Fruit fly (Drosophila melanogaster) whole organism, embryonic: ENCODE data around the gene Rai1.

Experiments
- B-H1 ChIP-seq: fragments of 200-800 bp; sonication (Bioruptor generic); IDR thresholded peaks from 3 replicates; pipeline ENCODE4 v1.3.6; 2022; ENCODE audit warnings: missing biosample characterization, missing genetic modification characterization
- BEAF-32 ChIP-seq: fragments of 200-800 bp; sonication (Bioruptor generic); optimal IDR thresholded peaks from 3 replicates; lab custom pipeline; 2017; ENCODE audit warnings: missing biosample characterization, missing genetic modification characterization, mild to moderate bottlenecking, moderate library complexity, missing genetic modification reagents
- C15 ChIP-seq: fragments of 200-800 bp; sonication (Bioruptor generic); IDR thresholded peaks from 3 replicates; pipeline ENCODE4 v1.3.6; 2022; ENCODE audit warnings: missing biosample characterization, missing genetic modification characterization
- CG13287 ChIP-seq: fragments of 200-800 bp; sonication (Bioruptor generic); IDR thresholded peaks from 2 replicates; pipeline ENCODE4 v1.3.6; 2022; ENCODE audit warnings: missing biosample characterization, missing genetic modification characterization; ENCODE audit not compliant: partially characterized antibody
- CG13424 ChIP-seq: fragments of 200-800 bp; sonication (Bioruptor generic); optimal IDR thresholded peaks from 2 replicates; lab custom pipeline; 2019; ENCODE audit warnings: missing biosample characterization, mild to moderate bottlenecking, missing genetic modification characterization, moderate library complexity
- CG15269 ChIP-seq: fragments of 200-800 bp; sonication (Bioruptor generic); optimal IDR thresholded peaks from 2 replicates; lab custom pipeline; 2018; ENCODE audit warnings: missing biosample characterization, mild to moderate bottlenecking, missing genetic modification characterization, moderate library complexity
- CG16815 ChIP-seq: fragments of 200-800 bp; sonication (Bioruptor generic); optimal IDR thresholded peaks from 3 replicates; lab custom pipeline; 2017; ENCODE audit warnings: missing biosample characterization, mild to moderate bottlenecking, missing genetic modification characterization
- CG17186 ChIP-seq: fragments of 200-800 bp; sonication (Bioruptor generic); optimal IDR thresholded peaks from 3 replicates; lab custom pipeline; 2017; ENCODE audit warnings: missing biosample characterization, missing genetic modification reagents, missing genetic modification characterization
- CG17361 ChIP-seq: fragments of 200-800 bp; sonication (Bioruptor generic); IDR thresholded peaks from 3 replicates; pipeline ENCODE4 v1.3.6; 2022; ENCODE audit warnings: missing biosample characterization, missing genetic modification characterization
- CG17802 ChIP-seq: fragments of 200-800 bp; sonication (Bioruptor generic); optimal IDR thresholded peaks from 2 replicates; lab custom pipeline; 2018; ENCODE audit warnings: missing biosample characterization, mild to moderate bottlenecking, missing genetic modification characterization, moderate library complexity
- CG17829 ChIP-seq: fragments of 200-800 bp; optimal IDR thresholded peaks from 2 replicates; lab custom pipeline; 2019; ENCODE audit warnings: missing biosample characterization, mild to moderate bottlenecking, missing genetic modification characterization, moderate library complexity
- CG18262 ChIP-seq: fragments of 200-800 bp; optimal IDR thresholded peaks from 3 replicates; lab custom pipeline; 2019; ENCODE audit warnings: missing biosample characterization, mild to moderate bottlenecking, missing genetic modification characterization, moderate library complexity
- CG1832 ChIP-seq: fragments of 200-800 bp; sonication (Bioruptor generic); optimal IDR thresholded peaks from 2 replicates; lab custom pipeline; 2017; ENCODE audit warnings: missing biosample characterization, mild to moderate bottlenecking, missing genetic modification characterization, inconsistent platforms
- CG2875 ChIP-seq: fragments of 200-800 bp; sonication (Bioruptor generic); optimal IDR thresholded peaks from 2 replicates; lab custom pipeline; 2017; ENCODE audit warnings: missing biosample characterization, mild to moderate bottlenecking, missing genetic modification characterization, missing genetic modification reagents
- CG4328 ChIP-seq: fragments of 200-800 bp; sonication (Bioruptor generic); optimal IDR thresholded peaks from 3 replicates; lab custom pipeline; 2017; ENCODE audit warnings: missing biosample characterization, missing genetic modification reagents, missing genetic modification characterization
- CG6813 ChIP-seq: fragments of 200-800 bp; sonication (Bioruptor generic); optimal IDR thresholded peaks from 2 replicates; lab custom pipeline; 2017; ENCODE audit warnings: missing biosample characterization, missing genetic modification characterization, mild to moderate bottlenecking, moderate library complexity, missing genetic modification reagents
- CG9932 ChIP-seq: fragments of 200-800 bp; sonication (Bioruptor generic); IDR thresholded peaks from 2 replicates; pipeline ENCODE4 v1.3.6; 2022; ENCODE audit warnings: missing biosample characterization, missing genetic modification characterization
- Chrac-16 ChIP-seq: fragments of 200-800 bp; sonication (Bioruptor generic); optimal IDR thresholded peaks from 3 replicates; lab custom pipeline; 2016; ENCODE audit warnings: missing biosample characterization, missing genetic modification characterization
- Deaf1 ChIP-seq: fragments of 200-800 bp; optimal IDR thresholded peaks from 3 replicates; lab custom pipeline; 2019; ENCODE audit warnings: missing biosample characterization, mild to moderate bottlenecking, missing genetic modification characterization, moderate library complexity
- Nf-YA ChIP-seq: fragments of 200-800 bp; sonication (Bioruptor generic); IDR thresholded peaks from 2 replicates; pipeline ENCODE4 v1.3.6; 2022; ENCODE audit warnings: missing biosample characterization, missing genetic modification characterization
- TFAM ChIP-seq: fragments of 200-800 bp; sonication (Bioruptor generic); optimal IDR thresholded peaks from 2 replicates; lab custom pipeline; 2017; ENCODE audit warnings: missing biosample characterization, missing genetic modification characterization, inconsistent platforms
- Trl ChIP-seq, 3 experiments: fragments of >200 bp in 2 of 3; fragments of 200-800 bp in 1 of 3; sonication (Bioruptor generic) in 1 of 3; optimal IDR thresholded peaks; 2 replicates in 1 of 3; 3 replicates in 2 of 3; lab custom pipeline; 2016 to 2017; ENCODE audit warnings: missing biosample characterization in 1 of 3, missing genetic modification characterization in 1 of 3
- Usf ChIP-seq: fragments of 200-800 bp; sonication (Bioruptor generic); optimal IDR thresholded peaks from 2 replicates; lab custom pipeline; 2017; ENCODE audit warnings: missing genotype, missing biosample characterization, missing genetic modification characterization
- ac ChIP-seq: fragments of 200-800 bp; sonication (Bioruptor generic); optimal IDR thresholded peaks from 3 replicates; lab custom pipeline; 2017; ENCODE audit warnings: missing biosample characterization, mild to moderate bottlenecking, missing genetic modification characterization
- ara ChIP-seq: fragments of 200-800 bp; sonication (Bioruptor generic); IDR thresholded peaks from 2 replicates; pipeline ENCODE4 v1.3.6; 2022; ENCODE audit warnings: missing biosample characterization, missing genetic modification characterization
- ato ChIP-seq: fragments of 200-800 bp; sonication (Bioruptor generic); IDR thresholded peaks from 2 replicates; pipeline ENCODE4 v1.3.6; 2022; ENCODE audit warnings: missing biosample characterization, missing genetic modification characterization; ENCODE audit not compliant: partially characterized antibody
- bigmax ChIP-seq: fragments of 200-800 bp; sonication (Bioruptor generic); optimal IDR thresholded peaks from 2 replicates; lab custom pipeline; 2018; ENCODE audit warnings: missing biosample characterization, mild to moderate bottlenecking, missing genetic modification characterization
- bowl ChIP-seq: fragments of 200-800 bp; sonication (Bioruptor generic); IDR thresholded peaks from 2 replicates; pipeline ENCODE4 v1.3.6; 2022; ENCODE audit warnings: missing biosample characterization, missing genetic modification characterization
- dmrt11E ChIP-seq: fragments of 200-800 bp; sonication (Bioruptor generic); optimal IDR thresholded peaks from 3 replicates; lab custom pipeline; 2018; ENCODE audit warnings: missing biosample characterization, mild to moderate bottlenecking, missing genetic modification characterization, moderate library complexity
- en ChIP-seq: fragments of 200-800 bp; sonication (Bioruptor generic); optimal IDR thresholded peaks from 2 replicates; lab custom pipeline; 2016; ENCODE audit warnings: missing biosample characterization, missing genetic modification characterization
- ewg ChIP-seq: fragments of 200-800 bp; sonication (Bioruptor generic); optimal IDR thresholded peaks from 3 replicates; lab custom pipeline; 2017; ENCODE audit warnings: mild to moderate bottlenecking, missing biosample characterization, missing genetic modification reagents, missing genetic modification characterization
- gcm2 ChIP-seq: fragments of 200-800 bp; sonication (Bioruptor generic); optimal IDR thresholded peaks from 2 replicates; lab custom pipeline; 2016; ENCODE audit warnings: missing biosample characterization, missing genetic modification characterization
- jing ChIP-seq: fragments of 200-800 bp; sonication (Bioruptor generic); optimal IDR thresholded peaks from 2 replicates; lab custom pipeline; 2018; ENCODE audit warnings: missing biosample characterization, mild to moderate bottlenecking, missing genetic modification characterization
- knrl ChIP-seq: fragments of 200-800 bp; sonication (Bioruptor generic); IDR thresholded peaks from 3 replicates; pipeline ENCODE4 v1.3.6; 2022; ENCODE audit warnings: missing biosample characterization, missing genetic modification characterization; ENCODE audit not compliant: partially characterized antibody
- nom ChIP-seq: fragments of 200-800 bp; sonication (Bioruptor generic); optimal IDR thresholded peaks from 2 replicates; lab custom pipeline; 2017; ENCODE audit warnings: missing biosample characterization, missing genetic modification characterization, mild to moderate bottlenecking, moderate library complexity, missing genetic modification reagents
- onecut ChIP-seq: fragments of 200-800 bp; sonication (Bioruptor generic); IDR thresholded peaks from 2 replicates; pipeline ENCODE4 v1.3.6; 2022; ENCODE audit warnings: missing biosample characterization, missing genetic modification characterization
- pum ChIP-seq: fragments of 200-800 bp; sonication (Bioruptor generic); optimal IDR thresholded peaks from 2 replicates; lab custom pipeline; 2016; ENCODE audit warnings: missing biosample characterization, missing genetic modification characterization
- pzg ChIP-seq: fragments of 200-800 bp; sonication (Bioruptor generic); optimal IDR thresholded peaks from 3 replicates; lab custom pipeline; 2018; ENCODE audit warnings: missing biosample characterization, mild to moderate bottlenecking, missing genetic modification characterization, moderate library complexity
- ro ChIP-seq: fragments of 200-800 bp; sonication (Bioruptor generic); IDR thresholded peaks from 2 replicates; pipeline ENCODE4 v1.3.6; 2022; ENCODE audit warnings: missing biosample characterization, missing genetic modification characterization
- schlank ChIP-seq: fragments of 200-800 bp; sonication (Bioruptor generic); optimal IDR thresholded peaks from 2 replicates; lab custom pipeline; 2018; ENCODE audit warnings: missing biosample characterization, mild to moderate bottlenecking, missing genetic modification characterization
- vfl ChIP-seq: fragments of 200-800 bp; sonication (Bioruptor generic); optimal IDR thresholded peaks from 2 replicates; lab custom pipeline; 2016; ENCODE audit warnings: missing biosample characterization, missing genetic modification characterization

Gene Rai1

DNA sequence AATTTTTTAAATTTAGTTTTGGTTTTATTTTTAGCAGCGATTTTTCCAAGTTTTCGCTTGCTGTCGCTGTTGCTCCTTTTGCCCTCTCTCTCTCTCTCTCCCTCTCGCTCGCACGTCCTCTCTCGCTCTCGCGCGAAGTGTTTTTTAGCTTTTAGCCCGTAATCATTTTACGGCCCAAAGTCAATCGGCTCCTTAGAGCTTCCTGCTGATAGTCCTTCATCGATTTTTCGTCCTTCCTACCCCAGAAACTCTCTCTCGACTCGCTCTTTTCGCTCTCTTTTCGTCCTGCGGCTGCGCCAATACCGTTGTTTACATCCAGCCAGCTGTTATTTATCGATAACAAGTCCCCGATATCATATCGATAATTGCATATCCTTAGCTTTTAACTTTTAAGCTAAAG is 41.2 kb upstream of the Rai1 start, which contains the start of gene RSG7 (continued):
- no peak for TF ChIP-seq ac (GFP tag; lab: Kevin White, UChicago)
- TF ChIP-seq Trl (optimal IDR thresholded peaks at IDR 0.05; lab: Kevin White, UChicago), result peak; percentile 32 to 57
- no peak for TF ChIP-seq Trl (GFP tag; optimal IDR thresholded peaks at IDR 0.05; lab: Kevin White, UChicago)
- peak; percentile 34 for TF ChIP-seq CG1832 (GFP tag; lab: Kevin White, UChicago)
- TF ChIP-seq Usf (GFP tag; lab: Kevin White, UChicago), result no peak
- TF ChIP-seq Deaf1 (tag; lab: Kevin White, UChicago), result peak; percentile 5
- no peak for TF ChIP-seq vfl (GFP tag; lab: Kevin White, UChicago)
- no peak for TF ChIP-seq CG13424
- TF ChIP-seq ro (GFP tag; lab: Robert Waterston, UW), result no peak
- TF ChIP-seq bowl (GFP tag; lab: Robert Waterston, UW), result no peak
- no peak for TF ChIP-seq en
- TF ChIP-seq CG15269, result no peak
- no peak for TF ChIP-seq CG18262 (tag; lab: Kevin White, UChicago)
- no peak for TF ChIP-seq B-H1 (GFP tag; lab: Robert Waterston, UW)
- TF ChIP-seq dmrt11E (tag; lab: Kevin White, UChicago), result no peak
- TF ChIP-seq Nf-YA, result no peak
- no peak for TF ChIP-seq ara
- TF ChIP-seq CG6813, result no peak
- TF ChIP-seq CG9932 (GFP tag; lab: Robert Waterston, UW), result no peak
- TF ChIP-seq pzg (GFP tag; lab: Kevin White, UChicago), result peak; percentile 3
- TF ChIP-seq CG16815 (GFP tag; lab: Kevin White, UChicago), result no peak
- no peak for TF ChIP-seq gcm2 (GFP tag; lab: Kevin White, UChicago)
- TF ChIP-seq BEAF-32 (GFP tag; lab: Kevin White, UChicago), result peak; percentile 1
- TF ChIP-seq CG4328 (GFP tag; lab: Kevin White, UChicago), result no peak
- no peak for TF ChIP-seq CG2875 (GFP tag; lab: Kevin White, UChicago)
- no peak for TF ChIP-seq CG17186 (GFP tag; lab: Kevin White, UChicago)
- no peak for TF ChIP-seq Chrac-16
- no peak for TF ChIP-seq CG17802 (tag; lab: Kevin White, UChicago)
- no peak for TF ChIP-seq C15 (GFP tag; lab: Robert Waterston, UW)
- TF ChIP-seq ewg (GFP tag; lab: Kevin White, UChicago), result peak; percentile 89
- no peak for TF ChIP-seq schlank
- TF ChIP-seq CG17829 (tag; lab: Kevin White, UChicago), result no peak
- TF ChIP-seq ato (GFP tag; lab: Robert Waterston, UW), result no peak
- TF ChIP-seq pum, result no peak
- no peak for TF ChIP-seq bigmax (GFP tag; lab: Kevin White, UChicago)
- no peak for TF ChIP-seq jing
- TF ChIP-seq CG13287 (GFP tag; lab: Robert Waterston, UW), result peak; percentile 9; the same call in 1 of the 2 replicates
- no peak for TF ChIP-seq nom (GFP tag; lab: Kevin White, UChicago)
- no peak for TF ChIP-seq knrl (GFP tag; lab: Robert Waterston, UW)
- no peak for TF ChIP-seq CG17361 (GFP tag; lab: Robert Waterston, UW)
- TF ChIP-seq onecut (GFP tag; lab: Robert Waterston, UW), result peak; percentile 98
- TF ChIP-seq TFAM (GFP tag; lab: Kevin White, UChicago), result no peak
- TF ChIP-seq, all 482 proteins: peak for 11
